Worm (Caenorhabditis elegans): Measurements from ENCODE around the gene R160.3.

The R160.3 gene

DNA sequence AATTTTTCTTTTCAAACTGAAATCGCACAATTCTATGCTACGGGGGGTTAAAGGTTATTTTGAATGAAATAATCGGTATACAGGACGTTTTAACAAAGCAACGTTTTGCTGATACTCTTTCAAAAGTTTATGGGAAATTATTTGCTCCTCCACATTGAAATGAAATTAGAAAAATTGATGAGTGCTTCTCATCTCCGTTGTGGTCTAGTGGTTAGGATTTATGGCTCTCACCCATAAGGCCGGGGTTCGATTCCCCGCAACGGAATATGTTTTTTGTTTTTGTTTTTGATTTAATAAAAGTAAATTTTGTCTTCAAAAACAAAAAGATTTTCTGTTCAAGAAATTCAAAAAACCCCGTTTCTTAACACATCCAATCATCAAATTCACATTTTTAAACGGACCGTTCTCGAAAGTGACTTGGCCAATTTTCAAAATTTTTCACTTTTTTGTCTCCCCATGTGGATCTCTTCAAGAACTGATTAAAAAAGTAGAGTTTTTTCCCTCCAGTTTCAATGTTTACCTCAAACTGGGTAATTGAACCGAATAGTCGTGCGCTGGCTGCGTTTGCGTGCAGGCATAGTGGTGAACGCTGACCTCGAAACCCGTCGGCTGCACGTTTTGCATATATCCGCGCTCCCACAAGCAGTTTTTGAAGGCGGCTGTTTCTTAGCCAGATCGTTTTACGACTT, 43.6 kb upstream of the R160.3 start:
- TF ChIP-seq pag-3 (tag; optimal IDR thresholded peaks at IDR 0.05; ENCODE audit: borderline replicate concordance) (no peak), ref-2 (tag; optimal IDR thresholded peaks at IDR 0.05) (no peak)

ce11 chrX:4408466-4408865, 42.3 kb upstream of the R160.3 start:
- no peak for TF ChIP-seq nfya-1 (tag; optimal IDR thresholded peaks at IDR 0.05)
- TF ChIP-seq fkh-6 (tag; optimal IDR thresholded peaks at IDR 0.05): no peak
- no peak for TF ChIP-seq elt-2 (tag; optimal IDR thresholded peaks at IDR 0.05)
- no peak for TF ChIP-seq hlh-8 (tag; optimal IDR thresholded peaks at IDR 0.05)

ce11 chrX:4404717-4405116, 38.6 kb upstream of the R160.3 start:
- TF ChIP-seq ceh-2 (tag; optimal IDR thresholded peaks at IDR 0.05): no peak
- no peak for TF ChIP-seq syd-9 (tag; optimal IDR thresholded peaks at IDR 0.05)
- no peak for TF ChIP-seq sox-2 (GFP tag; IDR thresholded peaks at IDR 0.05)
- TF ChIP-seq T23F11.4 (GFP tag; optimal IDR thresholded peaks at IDR 0.05): no peak
- no peak for TF ChIP-seq C38D4.7 (GFP tag; optimal IDR thresholded peaks at IDR 0.05)
- no peak for TF ChIP-seq ceh-48 (tag; optimal IDR thresholded peaks at IDR 0.05)
- no peak for TF ChIP-seq nfya-1 (tag; optimal IDR thresholded peaks at IDR 0.05)
- no peak for TF ChIP-seq sox-4 (tag; optimal IDR thresholded peaks at IDR 0.05)
- TF ChIP-seq unc-55 (GFP tag; optimal IDR thresholded peaks at IDR 0.05): no peak
- TF ChIP-seq zip-5 (tag; optimal IDR thresholded peaks at IDR 0.05): no peak
- TF ChIP-seq pax-1 (tag; optimal IDR thresholded peaks at IDR 0.05): no peak
- no peak for TF ChIP-seq ceh-34 (tag; optimal IDR thresholded peaks at IDR 0.05)
- TF ChIP-seq pqm-1 (tag; optimal IDR thresholded peaks at IDR 0.05): no peak

- TF ChIP-seq ama-1 (optimal IDR thresholded peaks at IDR 0.05) (no peak), ceh-19 (GFP tag; optimal IDR thresholded peaks at IDR 0.05) (no peak)
These were observed 36.7 kb upstream of the R160.3 start, which contains the start of gene D1079.1 for ce11 chrX:4402854-4403253. TSS of gene D1079.1 (plus strand) at chrX:4403154.

- TF ChIP-seq ama-1 (optimal IDR thresholded peaks at IDR 0.05): no peak
- TF ChIP-seq unc-42 (tag; optimal IDR thresholded peaks at IDR 0.05): no peak
- TF ChIP-seq ttx-3 (tag; optimal IDR thresholded peaks at IDR 0.05): no peak
- no peak for TF ChIP-seq elt-4 (tag; optimal IDR thresholded peaks at IDR 0.05)
- no peak for TF ChIP-seq nfya-1 (tag; optimal IDR thresholded peaks at IDR 0.05)
- TF ChIP-seq nhr-232 (tag; optimal IDR thresholded peaks at IDR 0.05): no peak
- no peak for TF ChIP-seq unc-86 (tag; optimal IDR thresholded peaks at IDR 0.05)
- no peak for TF ChIP-seq mec-3 (tag; optimal IDR thresholded peaks at IDR 0.05; ENCODE audit: borderline replicate concordance)
- TF ChIP-seq ceh-22 (tag; optimal IDR thresholded peaks at IDR 0.05): no peak
- TF ChIP-seq pqm-1 (tag; optimal IDR thresholded peaks at IDR 0.05): no peak
- TF ChIP-seq elt-2 (tag; optimal IDR thresholded peaks at IDR 0.05): no peak
- no peak for TF ChIP-seq pha-4 (tag; optimal IDR thresholded peaks at IDR 0.05)
- no peak for TF ChIP-seq madf-2 (tag; optimal IDR thresholded peaks at IDR 0.05)
- no peak for TF ChIP-seq fkh-6 (tag; optimal IDR thresholded peaks at IDR 0.05)
- no peak for TF ChIP-seq fax-1 (tag; optimal IDR thresholded peaks at IDR 0.05)
- TF ChIP-seq tbx-2 (tag; optimal IDR thresholded peaks at IDR 0.05): no peak
- TF ChIP-seq ahr-1 (tag; optimal IDR thresholded peaks at IDR 0.05): no peak
These were observed 34.2 kb upstream of the R160.3 start for ce11 chrX:4400296-4400695.

DNA sequence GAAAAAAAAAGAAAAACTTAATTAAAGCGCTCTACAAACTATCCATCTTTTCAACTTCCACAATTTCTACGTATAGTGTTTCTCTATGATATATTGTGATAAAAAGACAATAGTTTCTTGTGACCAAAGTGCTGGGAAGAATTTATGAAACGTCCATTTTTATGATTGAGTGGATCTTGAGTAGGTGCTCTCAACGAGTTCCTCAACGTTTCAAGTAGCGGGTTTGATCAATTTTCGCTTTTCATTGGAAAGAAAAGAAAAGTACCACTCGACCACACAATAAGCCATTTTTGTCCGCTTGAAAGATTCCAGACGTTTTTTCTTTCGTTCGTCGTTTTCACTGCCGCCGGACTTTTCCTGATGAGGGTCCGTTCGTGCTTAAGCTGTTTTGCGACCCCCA, 31.3 kb upstream of the R160.3 start:
- TF ChIP-seq hlh-15 (tag; optimal IDR thresholded peaks at IDR 0.05) (no peak), elt-4 (tag; optimal IDR thresholded peaks at IDR 0.05) (no peak), hlh-13 (GFP tag; optimal IDR thresholded peaks at IDR 0.05) (no peak), tbx-2 (tag; optimal IDR thresholded peaks at IDR 0.05) (no peak), K09A11.1 (tag; optimal IDR thresholded peaks at IDR 0.05; ENCODE audit: insufficient read depth) (no peak), dmd-4 (tag; optimal IDR thresholded peaks at IDR 0.05; ENCODE audit: borderline replicate concordance) (no peak), ceh-14 (tag; optimal IDR thresholded peaks at IDR 0.05) (no peak), unc-86 (tag; optimal IDR thresholded peaks at IDR 0.05) (no peak), dve-1 (tag; optimal IDR thresholded peaks at IDR 0.05) (no peak), unc-42 (tag; optimal IDR thresholded peaks at IDR 0.05) (no peak), ahr-1 (tag; optimal IDR thresholded peaks at IDR 0.05) (no peak), hlh-8 (tag; optimal IDR thresholded peaks at IDR 0.05) (no peak), ttx-3 (tag; optimal IDR thresholded peaks at IDR 0.05) (no peak), C08G9.2 (tag; optimal IDR thresholded peaks at IDR 0.05) (no peak), pag-3 (tag; optimal IDR thresholded peaks at IDR 0.05; ENCODE audit: borderline replicate concordance) (no peak), F13H6.1 (tag; optimal IDR thresholded peaks at IDR 0.05) (no peak), ceh-19 (GFP tag; optimal IDR thresholded peaks at IDR 0.05) (no peak), ceh-18 (tag; optimal IDR thresholded peaks at IDR 0.05) (no peak), eyg-1 (tag; optimal IDR thresholded peaks at IDR 0.05) (no peak), lim-6 (tag; optimal IDR thresholded peaks at IDR 0.05) (no peak)
